Fruit fly (Drosophila melanogaster) Kc167 (cell line): ENCODE data around the gene Cox10.

Experiments used
- Myc ChIP-seq: fragments of >200 bp; optimal IDR thresholded peaks from 2 replicates; lab custom pipeline; 2017; ENCODE audit warnings: missing external identifiers
- Sin3A ChIP-seq: fragments of >200 bp; optimal IDR thresholded peaks from 2 replicates; lab custom pipeline; 2018; ENCODE audit warnings: missing external identifiers
- h ChIP-seq: fragments of >200 bp; optimal IDR thresholded peaks from 3 replicates; lab custom pipeline; 2018; ENCODE audit warnings: missing external identifiers
- insv ChIP-seq: fragments of >200 bp; optimal IDR thresholded peaks from 3 replicates; lab custom pipeline; 2018; ENCODE audit warnings: missing external identifiers
- psq ChIP-seq: fragments of >200 bp; optimal IDR thresholded peaks from 2 replicates; lab custom pipeline; 2017; ENCODE audit warnings: missing external identifiers
- ttk ChIP-seq: sonication (Bioruptor generic); optimal IDR thresholded peaks from 2 replicates; lab custom pipeline; 2017; ENCODE audit warnings: missing external identifiers

The Cox10 gene

DNA sequence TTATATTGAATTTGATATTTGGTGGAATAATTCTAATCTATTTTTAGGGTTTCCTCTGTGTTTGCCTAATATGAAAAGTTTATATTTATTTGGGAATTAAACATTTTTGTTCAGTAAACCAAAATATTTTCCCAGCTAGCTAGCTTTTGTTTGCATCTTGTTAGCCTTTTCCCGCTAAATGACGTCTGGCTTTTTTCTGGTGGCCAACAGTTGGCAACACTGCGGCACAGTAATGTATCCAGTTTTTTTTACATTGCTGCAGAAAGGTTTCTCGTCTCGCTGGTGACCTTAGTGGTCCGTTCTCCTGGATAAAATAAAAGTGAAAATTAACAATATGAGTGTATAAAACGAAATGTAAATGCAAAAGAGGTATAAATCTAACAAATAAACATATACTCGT is 33.0 kb downstream of the Cox10 start, which contains the start of gene lft:
Gene lft, plus strand, starts transcription at position 243 of the 400 bp plus-strand sequence.
- no peak for TF ChIP-seq ttk (lab: Kevin White, UChicago)
- no peak for TF ChIP-seq insv (lab: Kevin White, UChicago)
- no peak for TF ChIP-seq h (lab: Kevin White, UChicago)
- no peak for TF ChIP-seq Myc (lab: Kevin White, UChicago)
- TF ChIP-seq psq (lab: Kevin White, UChicago), result no peak
- no peak for TF ChIP-seq Sin3A (lab: Kevin White, UChicago)

DNA sequence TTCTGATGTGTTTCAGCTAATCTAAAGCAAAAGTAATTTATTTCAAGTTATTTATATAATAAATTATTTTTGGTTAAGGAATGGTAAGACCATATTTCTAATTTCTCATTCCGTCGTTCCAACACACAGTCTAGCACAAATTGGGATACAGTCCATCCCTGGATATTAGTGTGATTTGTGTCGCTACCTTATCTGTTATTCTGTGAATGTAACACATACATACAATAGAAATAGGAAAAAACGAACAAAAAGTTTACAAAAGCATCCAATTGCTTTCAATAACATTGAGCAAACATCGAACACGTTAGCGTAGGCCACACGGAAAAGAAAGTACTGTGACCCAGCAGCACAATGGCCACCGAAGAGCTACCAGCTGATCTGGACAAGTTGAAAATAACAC is 35.3 kb downstream of the Cox10 start, which contains the start of gene CG5056:
Gene CG5056, plus strand, starts transcription at position 168 of the 400 bp plus-strand sequence.
- TF ChIP-seq Sin3A (lab: Kevin White, UChicago), result no peak
- no peak for TF ChIP-seq h (lab: Kevin White, UChicago)
- no peak for TF ChIP-seq Myc (lab: Kevin White, UChicago)
- TF ChIP-seq ttk (lab: Kevin White, UChicago), result no peak
- no peak for TF ChIP-seq insv (lab: Kevin White, UChicago)
- TF ChIP-seq psq (lab: Kevin White, UChicago), result no peak

DNA sequence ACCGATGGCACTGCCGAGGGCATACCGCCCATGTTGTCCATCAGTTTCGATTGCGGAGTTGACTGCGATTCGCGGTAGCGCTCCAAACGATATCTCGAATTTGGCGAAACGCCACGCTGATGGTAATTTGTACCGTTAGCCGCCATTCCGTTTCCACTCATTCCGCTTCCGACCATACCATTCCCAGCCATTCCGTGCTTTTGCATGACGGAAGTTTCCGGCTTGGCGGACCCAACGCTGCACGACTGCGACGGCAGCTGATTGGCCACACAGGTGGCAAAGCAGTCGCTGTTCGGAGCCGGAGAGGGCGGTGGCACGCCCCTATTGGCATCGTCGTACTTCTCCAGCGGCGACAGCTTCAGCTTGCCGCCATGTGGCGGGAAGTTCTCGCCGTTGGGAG is 41.0 kb downstream of the Cox10 start:
- TF ChIP-seq psq (lab: Kevin White, UChicago) (no peak), Sin3A (lab: Kevin White, UChicago) (no peak), Myc (lab: Kevin White, UChicago) (no peak), h (lab: Kevin White, UChicago) (no peak), insv (lab: Kevin White, UChicago) (no peak), ttk (lab: Kevin White, UChicago) (no peak)

DNA sequence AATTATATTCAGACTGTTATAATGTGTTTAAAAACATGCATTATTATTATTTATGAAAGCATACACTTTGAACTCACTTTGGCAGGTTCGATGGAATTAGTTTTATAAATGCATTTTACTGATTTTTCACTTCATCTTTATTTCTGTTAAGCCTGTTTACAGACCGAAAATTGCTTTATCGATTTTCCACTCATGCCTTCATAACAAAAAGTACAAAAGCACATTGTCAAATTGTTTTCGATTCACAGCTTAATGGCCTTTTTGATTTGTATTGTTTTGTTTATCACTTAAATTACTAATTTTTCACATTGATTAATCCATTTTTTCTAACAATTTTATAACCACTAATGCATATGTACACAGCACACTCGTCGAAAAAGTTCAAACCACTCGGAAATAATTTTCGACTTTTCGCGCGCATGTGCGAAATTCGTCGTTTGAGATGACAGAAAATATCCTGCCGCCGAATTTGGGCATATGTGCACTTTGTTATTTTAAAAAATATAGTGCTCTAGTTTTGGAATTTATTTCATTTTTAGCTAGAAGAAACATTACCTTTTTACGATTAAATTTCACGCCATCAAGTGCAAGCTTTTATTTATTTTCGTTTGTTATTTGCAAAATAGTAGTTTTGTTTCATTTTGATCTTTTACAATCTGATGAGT is 42.5 kb downstream of the Cox10 start, which contains the start of gene rho-5:
Gene rho-5, minus strand, starts transcription at position 296 of the 665 bp plus-strand sequence.
- TF ChIP-seq Sin3A (lab: Kevin White, UChicago) (no peak), h (lab: Kevin White, UChicago) (no peak), Myc (lab: Kevin White, UChicago) (no peak), ttk (lab: Kevin White, UChicago) (no peak), psq (lab: Kevin White, UChicago) (no peak), insv (lab: Kevin White, UChicago) (no peak)

DNA sequence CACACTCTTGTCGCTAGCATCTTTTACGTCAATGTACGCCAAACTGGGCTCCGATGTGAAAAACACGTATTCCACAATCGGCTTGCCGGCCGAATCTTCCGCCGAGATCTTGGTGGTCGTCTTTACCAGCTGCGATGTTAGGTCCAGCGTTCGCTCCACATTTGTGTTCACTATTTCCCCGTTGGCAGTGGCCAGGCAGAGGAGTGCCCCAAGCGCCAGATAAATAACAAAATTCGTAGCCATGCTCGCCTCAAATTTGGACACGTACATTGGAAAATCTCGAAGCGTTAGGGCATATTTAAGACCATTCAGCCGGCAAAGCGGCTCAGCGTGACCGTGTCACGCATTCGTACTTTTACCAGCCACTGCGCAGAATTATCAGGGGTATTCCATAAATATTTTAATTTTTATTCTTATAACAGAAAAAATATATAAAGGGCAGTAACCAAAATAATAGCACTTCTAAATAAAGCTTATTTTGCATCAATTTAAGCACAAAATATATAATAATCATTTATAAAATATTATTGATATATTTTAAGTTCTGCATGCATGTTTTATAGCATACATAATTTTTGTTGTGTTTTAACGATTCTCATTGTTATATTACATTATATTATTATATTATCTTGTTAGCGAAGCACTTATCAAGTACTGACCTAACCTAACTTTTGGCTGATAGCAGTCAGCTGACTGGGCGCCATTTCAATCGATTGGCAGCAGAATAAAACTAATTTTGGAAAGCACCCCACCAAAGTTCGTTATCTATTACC is 44.4 kb downstream of the Cox10 start, which contains the start of the genes CG33303 and dpr19:
Gene CG33303, minus strand, starts transcription at position 294 of the 773 bp plus-strand sequence.
Gene dpr19, plus strand, starts transcription at position 705 of the 773 bp plus-strand sequence.
- TF ChIP-seq psq (lab: Kevin White, UChicago), result no peak
- TF ChIP-seq Myc (lab: Kevin White, UChicago), result no peak
- no peak for TF ChIP-seq ttk (lab: Kevin White, UChicago)
- TF ChIP-seq h (lab: Kevin White, UChicago), result no peak
- TF ChIP-seq Sin3A (lab: Kevin White, UChicago), result no peak
- TF ChIP-seq insv (lab: Kevin White, UChicago), result no peak

DNA sequence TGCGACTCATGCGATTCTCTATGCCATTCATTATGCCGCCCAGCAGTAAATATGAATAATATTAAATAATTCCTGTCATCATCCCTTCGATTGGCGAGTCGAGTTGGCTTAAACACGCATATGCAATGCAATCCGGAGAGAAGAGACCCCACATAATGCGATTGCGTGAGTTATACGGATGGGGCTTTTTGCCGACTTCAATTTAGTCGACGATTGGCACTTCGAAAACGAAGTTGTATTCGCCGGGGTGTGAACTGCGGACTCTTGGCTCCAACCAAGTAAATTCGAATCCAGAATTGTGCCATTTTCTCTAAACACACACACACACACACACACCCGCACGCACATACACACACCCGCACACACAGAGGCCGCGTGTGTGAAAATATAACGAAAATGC is 45.0 kb downstream of the Cox10 start:
- TF ChIP-seq insv (lab: Kevin White, UChicago), result no peak
- no peak for TF ChIP-seq Sin3A (lab: Kevin White, UChicago)
- TF ChIP-seq ttk (lab: Kevin White, UChicago), result no peak

DNA sequence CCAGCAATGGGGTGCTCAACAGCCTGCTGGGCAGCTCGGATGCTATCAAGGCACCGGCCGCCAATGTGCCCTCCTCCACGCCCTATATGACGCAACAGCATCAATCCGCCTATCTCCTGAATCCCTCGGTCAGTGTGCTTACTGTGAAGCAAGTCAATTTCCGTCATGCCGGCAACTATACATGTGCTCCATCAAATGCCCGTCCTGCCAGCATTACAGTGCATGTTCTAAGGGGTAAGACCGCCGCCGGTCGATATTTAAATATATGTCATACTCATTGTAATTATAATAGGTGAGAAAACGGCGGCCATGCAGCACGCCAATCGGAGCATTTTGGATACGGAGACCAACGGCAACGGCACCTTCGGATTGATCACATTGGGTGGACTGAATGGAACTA is 47.4 kb downstream of the Cox10 start:
- TF ChIP-seq ttk (lab: Kevin White, UChicago) (no peak), insv (lab: Kevin White, UChicago) (no peak), Myc (lab: Kevin White, UChicago) (no peak), Sin3A (lab: Kevin White, UChicago) (no peak), psq (lab: Kevin White, UChicago) (no peak), h (lab: Kevin White, UChicago) (no peak)

DNA sequence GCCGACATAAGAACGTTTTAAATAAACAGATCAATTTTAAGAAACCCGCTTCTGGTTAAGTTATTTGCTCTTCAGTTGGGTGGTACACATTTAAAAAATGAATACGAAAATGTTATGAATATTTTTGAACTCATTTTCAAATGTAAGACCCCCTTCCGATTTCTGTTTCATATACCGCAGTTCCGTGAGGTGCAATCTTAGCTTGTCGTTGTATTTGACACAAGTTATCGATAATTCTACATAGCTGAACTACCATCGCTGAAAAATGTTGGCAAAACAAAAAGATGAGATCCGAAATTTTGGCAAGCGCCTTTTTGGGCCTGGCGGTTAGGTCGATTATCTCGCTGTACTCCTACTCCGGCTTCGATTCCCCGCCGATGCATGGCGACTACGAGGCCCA is 48.6 kb downstream of the Cox10 start, which contains the start of gene gny:
Gene gny, plus strand, starts transcription at position 239 of the 400 bp plus-strand sequence.
- TF ChIP-seq h (lab: Kevin White, UChicago), result no peak
- no peak for TF ChIP-seq psq (lab: Kevin White, UChicago)
- TF ChIP-seq Myc (lab: Kevin White, UChicago), result no peak
- TF ChIP-seq ttk (lab: Kevin White, UChicago), result no peak
- no peak for TF ChIP-seq insv (lab: Kevin White, UChicago)
- TF ChIP-seq Sin3A (lab: Kevin White, UChicago), result no peak

DNA sequence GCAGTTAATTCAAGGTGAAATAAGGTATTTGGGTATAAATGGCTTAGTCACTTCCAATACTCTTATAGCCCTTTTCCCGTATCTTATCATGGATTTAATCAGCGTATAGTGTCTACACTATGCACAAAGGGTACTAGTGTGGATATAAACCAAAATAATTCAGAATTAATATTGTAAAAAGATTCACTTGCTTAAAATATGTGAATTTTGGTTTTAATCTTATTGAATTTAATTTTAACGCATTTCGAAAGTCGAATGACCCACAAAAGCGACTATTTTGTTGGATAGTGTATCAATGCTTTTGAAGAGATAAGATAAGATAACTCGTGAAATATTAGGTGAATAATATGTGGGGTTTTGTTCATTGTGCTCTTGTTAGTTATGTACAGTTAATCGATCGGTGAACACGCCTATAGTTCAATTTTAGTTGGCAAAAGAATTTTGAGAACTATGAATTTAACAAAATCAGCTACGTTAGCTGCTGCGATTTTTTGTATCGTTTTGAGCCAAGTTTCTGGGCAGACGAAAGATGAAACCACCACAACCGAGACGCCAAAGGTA is 50.7 kb downstream of the Cox10 start, which contains the start of gene CG5096:
Gene CG5096, plus strand, starts transcription at position 374 of the 561 bp plus-strand sequence.
- TF ChIP-seq Myc (lab: Kevin White, UChicago) (no peak), ttk (lab: Kevin White, UChicago) (no peak), Sin3A (lab: Kevin White, UChicago) (no peak), insv (lab: Kevin White, UChicago) (no peak), psq (lab: Kevin White, UChicago) (no peak), h (lab: Kevin White, UChicago) (no peak)
